Comparison of ENCODE assay signal across 4 fruit fly cellular contexts in the genomic region with DNA sequence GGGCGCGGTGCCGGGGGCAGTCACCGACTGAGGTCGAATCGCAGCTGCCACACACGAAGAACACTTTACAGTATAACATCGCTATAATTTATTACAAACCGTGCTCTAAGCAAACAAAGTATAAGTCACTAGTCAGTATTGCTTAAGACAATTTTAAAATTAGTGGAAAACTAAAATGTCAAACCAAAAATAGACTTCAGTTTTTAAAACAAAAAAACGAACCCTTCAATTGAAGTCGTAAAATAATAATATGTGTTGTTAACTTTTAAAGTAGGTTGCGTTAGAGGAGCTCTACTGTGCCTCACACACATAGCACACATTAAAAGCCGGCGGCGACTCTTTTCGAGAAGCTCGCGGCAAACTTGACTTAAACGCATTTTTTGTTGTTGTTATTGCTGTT.
TF ChIP-seq lines count a peak whose summit lies in the region.

No protein-coding gene starts in this region.

- TF ChIP-seq CTCF in whole organism, embryonic (GFP tag; optimal IDR thresholded peaks at IDR 0.05; lab: Kevin White, UChicago) = no peak

TF ChIP-seq in whole organism, embryonic, 481 proteins besides CTCF, POLR2A, EP300 and RAD21:
- peak; percentile 17 for TF ChIP-seq Blimp-1 (GFP tag; optimal IDR thresholded peaks at IDR 0.05; lab: Kevin White, UChicago)
- TF ChIP-seq grau (tag; optimal IDR thresholded peaks at IDR 0.05; lab: Kevin White, UChicago) = peak; percentile 76
- no peak for TF ChIP-seq CG4360 (GFP tag; IDR thresholded peaks at IDR 0.05; lab: Robert Waterston, UW)
- no peak for TF ChIP-seq tx (GFP tag; optimal IDR thresholded peaks at IDR 0.05; lab: Kevin White, UChicago)
- TF ChIP-seq sens (GFP tag; lab: Kevin White, UChicago) = peak; percentile 64
- TF ChIP-seq Drgx (GFP tag; IDR thresholded peaks at IDR 0.05; lab: Robert Waterston, UW) = 0 out of 2 replicates have a peak, but pooled peaks have one; percentile 60
- no peak for TF ChIP-seq eve (GFP tag; optimal IDR thresholded peaks at IDR 0.05; lab: Kevin White, UChicago)
- no peak for TF ChIP-seq tgo (GFP tag; IDR thresholded peaks at IDR 0.05; lab: Robert Waterston, UW)
- TF ChIP-seq CG15073 (GFP tag; optimal IDR thresholded peaks at IDR 0.05; lab: Kevin White, UChicago) = no peak
- TF ChIP-seq CG9876 (GFP tag; optimal IDR thresholded peaks at IDR 0.05; lab: Kevin White, UChicago) = no peak
- peak; percentile 33 for TF ChIP-seq CG10979 (tag; optimal IDR thresholded peaks at IDR 0.05; lab: Kevin White, UChicago)
- TF ChIP-seq en (GFP tag; optimal IDR thresholded peaks at IDR 0.05; lab: Kevin White, UChicago) = no peak
- TF ChIP-seq CG14710 (tag; optimal IDR thresholded peaks at IDR 0.05; lab: Kevin White, UChicago) = peak; percentile 27
- no peak for TF ChIP-seq onecut (GFP tag; IDR thresholded peaks at IDR 0.05; lab: Robert Waterston, UW)
- TF ChIP-seq nerfin-1 (tag; optimal IDR thresholded peaks at IDR 0.05; lab: Kevin White, UChicago) = no peak
- no peak for TF ChIP-seq CG6791 (GFP tag; IDR thresholded peaks at IDR 0.05; lab: Robert Waterston, UW; ENCODE audit: partially characterized antibody)
- TF ChIP-seq CG6175 (GFP tag; IDR thresholded peaks at IDR 0.05; lab: Robert Waterston, UW) = no peak
- no peak for TF ChIP-seq CG10274 (GFP tag; optimal IDR thresholded peaks at IDR 0.05; lab: Kevin White, UChicago)
- TF ChIP-seq toy (GFP tag; IDR thresholded peaks at IDR 0.05; lab: Robert Waterston, UW) = no peak
- TF ChIP-seq CG2202 (tag; optimal IDR thresholded peaks at IDR 0.05; lab: Kevin White, UChicago) = no peak
- TF ChIP-seq CG11504 (tag; optimal IDR thresholded peaks at IDR 0.05; lab: Kevin White, UChicago) = peak; percentile 36

TF ChIP-seq in whole organism, prepupa, 60 proteins besides CTCF, POLR2A, EP300 and RAD21 (continues in another document):
- TF ChIP-seq CG15336 (GFP tag; IDR thresholded peaks at IDR 0.05; lab: Robert Waterston, UW) (peak; percentile 66), CG6163 (GFP tag; IDR thresholded peaks at IDR 0.05; lab: Robert Waterston, UW) (peak; percentile 37; the same call in 1 of the 3 replicates), Hr4 (GFP tag; optimal IDR thresholded peaks at IDR 0.05; lab: Kevin White, UChicago) (peak; percentile 47), Smox (GFP tag; optimal IDR thresholded peaks at IDR 0.05; lab: Kevin White, UChicago) (no peak), Lpt (GFP tag; optimal IDR thresholded peaks at IDR 0.05; lab: Kevin White, UChicago) (peak; percentile 51), achi (GFP tag; optimal IDR thresholded peaks at IDR 0.05; lab: Kevin White, UChicago) (peak; percentile 45), CG8119 (GFP tag; IDR thresholded peaks at IDR 0.05; lab: Robert Waterston, UW) (peak; percentile 59; the same call in 2 of the 3 replicates), Ets96B (tag; optimal IDR thresholded peaks at IDR 0.05; lab: Kevin White, UChicago) (peak; percentile 39), CG34406 (GFP tag; optimal IDR thresholded peaks at IDR 0.05; lab: Kevin White, UChicago) (no peak), Eip93F (GFP tag; optimal IDR thresholded peaks at IDR 0.05; lab: Kevin White, UChicago) (no peak), esn (GFP tag; optimal IDR thresholded peaks at IDR 0.05; lab: Kevin White, UChicago) (no peak), CG4318 (GFP tag; optimal IDR thresholded peaks at IDR 0.05; lab: Kevin White, UChicago) (peak; percentile 29), CG11294 (GFP tag; IDR thresholded peaks at IDR 0.05; lab: Robert Waterston, UW) (no peak), cyc (GFP tag; optimal IDR thresholded peaks at IDR 0.05; lab: Kevin White, UChicago) (peak; percentile 24), Sox14 (GFP tag; optimal IDR thresholded peaks at IDR 0.05; lab: Kevin White, UChicago) (peak; percentile 49), Ets21C (GFP tag; optimal IDR thresholded peaks at IDR 0.05; lab: Kevin White, UChicago) (no peak), CG3032 (tag; optimal IDR thresholded peaks at IDR 0.05; lab: Kevin White, UChicago) (peak; percentile 40), spab (GFP tag; optimal IDR thresholded peaks at IDR 0.05; lab: Kevin White, UChicago) (peak; percentile 44), Sox15 (GFP tag; optimal IDR thresholded peaks at IDR 0.05; lab: Kevin White, UChicago) (no peak), topi (GFP tag; optimal IDR thresholded peaks at IDR 0.05; lab: Kevin White, UChicago) (peak; percentile 41), CG6854 (GFP tag; optimal IDR thresholded peaks at IDR 0.05; lab: Kevin White, UChicago) (no peak), fd85E (GFP tag; optimal IDR thresholded peaks at IDR 0.05; lab: Kevin White, UChicago) (no peak), acj6 (GFP tag; optimal IDR thresholded peaks at IDR 0.05; lab: Kevin White, UChicago) (peak; percentile 2)

TF ChIP-seq in whole organism, pupa, 21 proteins besides CTCF, POLR2A, EP300 and RAD21:
- TF ChIP-seq CG4496 (GFP tag; IDR thresholded peaks at IDR 0.05; lab: Robert Waterston, UW) (peak; percentile 56; the same call in 1 of the 3 replicates), CG9948 (tag; optimal IDR thresholded peaks at IDR 0.05; lab: Kevin White, UChicago) (peak; percentile 61), CG32121 (GFP tag; IDR thresholded peaks at IDR 0.05; lab: Robert Waterston, UW) (peak; percentile 73), D1 (tag; optimal IDR thresholded peaks at IDR 0.05; lab: Kevin White, UChicago) (no peak), CG15710 (tag; optimal IDR thresholded peaks at IDR 0.05; lab: Kevin White, UChicago) (peak; percentile 26), CG10348 (GFP tag; IDR thresholded peaks at IDR 0.05; lab: Robert Waterston, UW) (no peak), CG34367 (tag; optimal IDR thresholded peaks at IDR 0.05; lab: Kevin White, UChicago) (no peak), Snoo (tag; optimal IDR thresholded peaks at IDR 0.05; lab: Kevin White, UChicago) (no peak), CG13204 (GFP tag; optimal IDR thresholded peaks at IDR 0.05; lab: Kevin White, UChicago) (no peak), CG17806 (tag; optimal IDR thresholded peaks at IDR 0.05; lab: Kevin White, UChicago) (peak; percentile 25), Pif1A (GFP tag; optimal IDR thresholded peaks at IDR 0.05; lab: Kevin White, UChicago) (peak; percentile 57), EcR (GFP tag; optimal IDR thresholded peaks at IDR 0.05; lab: Kevin White, UChicago) (no peak), CG12605 (GFP tag; IDR thresholded peaks at IDR 0.05; lab: Robert Waterston, UW) (no peak), CG8301 (tag; optimal IDR thresholded peaks at IDR 0.05; lab: Kevin White, UChicago) (peak; percentile 82), Pif1B (GFP tag; optimal IDR thresholded peaks at IDR 0.05; lab: Kevin White, UChicago) (peak; percentile 23), CG8159 (tag; optimal IDR thresholded peaks at IDR 0.05; lab: Kevin White, UChicago) (peak; percentile 59), CG14655 (GFP tag; optimal IDR thresholded peaks at IDR 0.05; lab: Kevin White, UChicago) (peak; percentile 80), Ets98B (GFP tag; IDR thresholded peaks at IDR 0.05; lab: Robert Waterston, UW) (no peak; the same call in 1 of the 2 replicates), fd96Ca (GFP tag; IDR thresholded peaks at IDR 0.05; lab: Robert Waterston, UW) (no peak), gl (tag; optimal IDR thresholded peaks at IDR 0.05; lab: Kevin White, UChicago) (no peak), rn (GFP tag; IDR thresholded peaks at IDR 0.05; lab: Robert Waterston, UW) (no peak)

TF ChIP-seq in whole organism, wandering third instar larva, 38 proteins besides CTCF, POLR2A, EP300 and RAD21:
- TF ChIP-seq fru (GFP tag; optimal IDR thresholded peaks at IDR 0.05; lab: Kevin White, UChicago) (peak; percentile 9), Hr83 (GFP tag; optimal IDR thresholded peaks at IDR 0.05; lab: Kevin White, UChicago; ENCODE audit: poor library complexity, severe bottlenecking) (no peak), woc (GFP tag; optimal IDR thresholded peaks at IDR 0.05; lab: Kevin White, UChicago) (peak; percentile 35), h (GFP tag; optimal IDR thresholded peaks at IDR 0.05; lab: Kevin White, UChicago) (peak; percentile 31), Myc (optimal IDR thresholded peaks at IDR 0.05; lab: Kevin White, UChicago) (no peak), Dfd (GFP tag; optimal IDR thresholded peaks at IDR 0.05; lab: Kevin White, UChicago) (no peak), Hnf4 (GFP tag; optimal IDR thresholded peaks at IDR 0.05; lab: Kevin White, UChicago) (no peak), N (GFP tag; optimal IDR thresholded peaks at IDR 0.05; lab: Kevin White, UChicago) (no peak), foxo (GFP tag; optimal IDR thresholded peaks at IDR 0.05; lab: Kevin White, UChicago) (no peak), Rel (GFP tag; optimal IDR thresholded peaks at IDR 0.05; lab: Kevin White, UChicago) (no peak), Rel (tag; optimal IDR thresholded peaks at IDR 0.05; lab: Kevin White, UChicago) (no peak), Dif (GFP tag; optimal IDR thresholded peaks at IDR 0.05; lab: Kevin White, UChicago; ENCODE audit: partially characterized antibody) (no peak), HLH106 (tag; optimal IDR thresholded peaks at IDR 0.05; lab: Kevin White, UChicago) (peak; percentile 5), OdsH (GFP tag; optimal IDR thresholded peaks at IDR 0.05; lab: Kevin White, UChicago) (no peak), Hr78 (GFP tag; optimal IDR thresholded peaks at IDR 0.05; lab: Kevin White, UChicago) (no peak), psq (GFP tag; optimal IDR thresholded peaks at IDR 0.05; lab: Kevin White, UChicago) (no peak), Sp1 (GFP tag; optimal IDR thresholded peaks at IDR 0.05; lab: Kevin White, UChicago) (no peak), ey (GFP tag; optimal IDR thresholded peaks at IDR 0.05; lab: Kevin White, UChicago) (no peak)
